ENCODE assay signal across 1 worm cellular context in the genomic region with DNA sequence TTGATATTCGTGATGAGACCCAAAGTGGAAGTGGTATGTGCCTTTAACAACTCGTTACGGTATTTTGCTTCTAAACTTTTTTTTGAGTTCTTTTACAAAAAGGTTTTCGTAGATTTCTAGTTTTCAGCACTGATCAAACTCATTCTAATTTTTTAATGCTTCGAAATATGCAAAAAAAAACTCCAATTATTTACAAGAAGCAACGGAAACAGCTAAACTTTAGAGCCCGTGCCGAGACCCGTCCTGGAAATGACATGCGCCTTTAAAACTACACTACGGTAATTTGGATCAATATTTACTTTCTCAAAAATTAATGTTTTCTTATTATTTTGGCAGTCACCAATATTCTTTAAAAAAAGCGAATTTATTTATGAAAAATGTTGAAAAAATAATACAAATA.
TF ChIP-seq lines count a peak whose summit lies in the region.

No protein-coding gene starts in this region.

TF ChIP-seq in whole organism, young adult, 124 proteins besides CTCF, POLR2A, EP300 and RAD21 (continued from another document):
- TF ChIP-seq K12H6.12 (tag; optimal IDR thresholded peaks at IDR 0.05; lab: Kevin White, UChicago) (no peak), F33H1.4 (GFP tag; IDR thresholded peaks at IDR 0.05; lab: Robert Waterston, UW) (peak; percentile 93), ztf-18 (tag; optimal IDR thresholded peaks at IDR 0.05; lab: Kevin White, UChicago) (no peak), nfya-1 (tag; optimal IDR thresholded peaks at IDR 0.05; lab: Kevin White, UChicago; ENCODE audit: borderline replicate concordance, insufficient read depth) (no peak), F22D6.2 (tag; optimal IDR thresholded peaks at IDR 0.05; lab: Kevin White, UChicago) (no peak), ekl-4 (GFP tag; IDR thresholded peaks at IDR 0.05; lab: Robert Waterston, UW) (peak; percentile 36; the same call in 1 of the 2 replicates), fkh-3 (tag; optimal IDR thresholded peaks at IDR 0.05; lab: Kevin White, UChicago) (no peak), unc-62 (GFP tag; optimal IDR thresholded peaks at IDR 0.05; lab: Kevin White, UChicago) (no peak), ets-4 (GFP tag; optimal IDR thresholded peaks at IDR 0.05; lab: Kevin White, UChicago) (no peak), B0336.3 (GFP tag; IDR thresholded peaks at IDR 0.05; lab: Robert Waterston, UW) (no peak), efl-1 (GFP tag; optimal IDR thresholded peaks at IDR 0.05; lab: Kevin White, UChicago) (peak; percentile 29), zim-3 (tag; optimal IDR thresholded peaks at IDR 0.05; lab: Kevin White, UChicago) (no peak), aptf-3 (GFP tag; IDR thresholded peaks at IDR 0.05; lab: Robert Waterston, UW) (no peak), ztf-22 (GFP tag; optimal IDR thresholded peaks at IDR 0.05; lab: Kevin White, UChicago) (no peak), F39B2.1 (GFP tag; IDR thresholded peaks at IDR 0.05; lab: Robert Waterston, UW) (no peak), somi-1 (GFP tag; optimal IDR thresholded peaks at IDR 0.05; lab: Kevin White, UChicago) (no peak), akir-1 (GFP tag; optimal IDR thresholded peaks at IDR 0.05; lab: Kevin White, UChicago) (no peak), snpc-3.4 (tag; optimal IDR thresholded peaks at IDR 0.05; lab: Kevin White, UChicago) (peak; percentile 75), snpc-1.3 (tag; optimal IDR thresholded peaks at IDR 0.05; lab: Kevin White, UChicago; ENCODE audit: insufficient read depth) (peak; percentile 5), ceh-40 (GFP tag; IDR thresholded peaks at IDR 0.05; lab: Robert Waterston, UW) (no peak), ztf-25 (GFP tag; IDR thresholded peaks at IDR 0.05; lab: Robert Waterston, UW) (no peak), ceh-100 (GFP tag; IDR thresholded peaks at IDR 0.05; lab: Robert Waterston, UW) (no peak), Y53G8AR.9 (GFP tag; conservative IDR thresholded peaks at IDR 0.05; lab: Robert Waterston, UW) (no peak), ztf-28 (GFP tag; IDR thresholded peaks at IDR 0.05; lab: Robert Waterston, UW) (no peak), ceh-58 (GFP tag; IDR thresholded peaks at IDR 0.05; lab: Robert Waterston, UW) (no peak), lsl-1 (GFP tag; optimal IDR thresholded peaks at IDR 0.05; lab: Kevin White, UChicago) (peak; percentile 99), rcor-1 (GFP tag; IDR thresholded peaks at IDR 0.05; lab: Robert Waterston, UW) (0 out of 2 replicates have a peak, but pooled peaks have one; percentile 9), ztf-26 (tag; optimal IDR thresholded peaks at IDR 0.05; lab: Kevin White, UChicago) (no peak), tbx-9 (tag; optimal IDR thresholded peaks at IDR 0.05; lab: Kevin White, UChicago; ENCODE audit: borderline replicate concordance) (no peak), hmg-20 (GFP tag; IDR thresholded peaks at IDR 0.05; lab: Robert Waterston, UW) (no peak), attf-3 (GFP tag; conservative IDR thresholded peaks at IDR 0.05; lab: Robert Waterston, UW) (no peak), sdz-38 (tag; optimal IDR thresholded peaks at IDR 0.05; lab: Kevin White, UChicago) (no peak), ceh-79 (tag; optimal IDR thresholded peaks at IDR 0.05; lab: Kevin White, UChicago) (no peak), hsf-1 (GFP tag; IDR thresholded peaks at IDR 0.05; lab: Robert Waterston, UW) (no peak), sea-2 (GFP tag; IDR thresholded peaks at IDR 0.05; lab: Robert Waterston, UW) (no peak), xnd-1 (tag; optimal IDR thresholded peaks at IDR 0.05; lab: Kevin White, UChicago) (peak; percentile 94), snpc-1.1 (tag; optimal IDR thresholded peaks at IDR 0.05; lab: Kevin White, UChicago; ENCODE audit: insufficient read depth) (no peak), B0019.2 (GFP tag; conservative IDR thresholded peaks at IDR 0.05; lab: Robert Waterston, UW) (no peak), cebp-2 (GFP tag; IDR thresholded peaks at IDR 0.05; lab: Robert Waterston, UW) (no peak), unc-130 (GFP tag; optimal IDR thresholded peaks at IDR 0.05; lab: Kevin White, UChicago) (no peak), nhr-27 (tag; optimal IDR thresholded peaks at IDR 0.05; lab: Kevin White, UChicago) (no peak), F37B4.10 (GFP tag; IDR thresholded peaks at IDR 0.05; lab: Robert Waterston, UW) (no peak), athp-1 (tag; optimal IDR thresholded peaks at IDR 0.05; lab: Kevin White, UChicago) (peak; percentile 16), aptf-2 (GFP tag; conservative IDR thresholded peaks at IDR 0.05; lab: Robert Waterston, UW) (no peak), F57C9.4 (tag; optimal IDR thresholded peaks at IDR 0.05; lab: Kevin White, UChicago) (no peak), mel-28 (tag; optimal IDR thresholded peaks at IDR 0.05; lab: Kevin White, UChicago; ENCODE audit: borderline replicate concordance) (no peak)
